Fruit fly (Drosophila melanogaster): ENCODE data around the gene CG5151.

The CG5151 gene

dm6 chr3L:16105528-16105927 is 59.0 kb downstream of the CG5151 start, which contains the start of the genes IntS9 and CG43295 (continued):
- TF ChIP-seq sug (tag; optimal IDR thresholded peaks at IDR 0.05), result no peak
- peak; percentile 76 for TF ChIP-seq Rfx (GFP tag; IDR thresholded peaks at IDR 0.05)
- peak; percentile 84 for TF ChIP-seq CG13775 (GFP tag; optimal IDR thresholded peaks at IDR 0.05)
- peak; percentile 79 to 85 for TF ChIP-seq chif (GFP tag; optimal IDR thresholded peaks at IDR 0.05)
- no peak for TF ChIP-seq ro (GFP tag; IDR thresholded peaks at IDR 0.05)
- TF ChIP-seq CG14014 (GFP tag; IDR thresholded peaks at IDR 0.05), result peak; percentile 71
- TF ChIP-seq da (GFP tag; optimal IDR thresholded peaks at IDR 0.05), result peak; percentile 48
- TF ChIP-seq danr (GFP tag; IDR thresholded peaks at IDR 0.05), result peak; percentile 44
- peak; percentile 83 for TF ChIP-seq CG18476 (GFP tag; optimal IDR thresholded peaks at IDR 0.05)
- peak; percentile 77 for TF ChIP-seq CG33213 (GFP tag; optimal IDR thresholded peaks at IDR 0.05)
- TF ChIP-seq eyg (GFP tag; optimal IDR thresholded peaks at IDR 0.05), result peak; percentile 46
- peak; percentile 80 for TF ChIP-seq Bdp1 (GFP tag; optimal IDR thresholded peaks at IDR 0.05)
- TF ChIP-seq Chrac-16 (GFP tag; optimal IDR thresholded peaks at IDR 0.05), result peak; percentile 89
- peak; percentile 75 for TF ChIP-seq fd96Cb (tag; optimal IDR thresholded peaks at IDR 0.05)
- TF ChIP-seq gcm2 (GFP tag; optimal IDR thresholded peaks at IDR 0.05), result peak; percentile 75
- peak; percentile 39 for TF ChIP-seq CG12299 (tag; optimal IDR thresholded peaks at IDR 0.05)
- peak; percentile 79 for TF ChIP-seq lmd (GFP tag; IDR thresholded peaks at IDR 0.05)
- peak; percentile 48 for TF ChIP-seq Lhr (GFP tag; optimal IDR thresholded peaks at IDR 0.05)
- TF ChIP-seq CG7745 (tag; optimal IDR thresholded peaks at IDR 0.05), result no peak
- TF ChIP-seq unc-4 (GFP tag; IDR thresholded peaks at IDR 0.05; ENCODE audit: partially characterized antibody), result no peak
- TF ChIP-seq slou (GFP tag; optimal IDR thresholded peaks at IDR 0.05), result peak; percentile 67
- peak; percentile 68 for TF ChIP-seq CG6813 (GFP tag; optimal IDR thresholded peaks at IDR 0.05)
- peak; percentile 81 for TF ChIP-seq CG1602 (GFP tag; optimal IDR thresholded peaks at IDR 0.05)
- no peak for TF ChIP-seq CG2129 (GFP tag; IDR thresholded peaks at IDR 0.05; ENCODE audit: partially characterized antibody)
- TF ChIP-seq Ptx1 (GFP tag; IDR thresholded peaks at IDR 0.05), result peak; percentile 88
- TF ChIP-seq pzg (GFP tag; optimal IDR thresholded peaks at IDR 0.05), result peak; percentile 49
- TF ChIP-seq ken (GFP tag; IDR thresholded peaks at IDR 0.05), result peak; percentile 79; the same call in 2 of the 3 replicates
- no peak for TF ChIP-seq Fer2 (tag; optimal IDR thresholded peaks at IDR 0.05)
- TF ChIP-seq CG13894 (tag; optimal IDR thresholded peaks at IDR 0.05), result no peak
- peak; percentile 74 for TF ChIP-seq CG3726 (GFP tag; IDR thresholded peaks at IDR 0.05)
- TF ChIP-seq CG18764 (GFP tag; optimal IDR thresholded peaks at IDR 0.05), result peak; percentile 82
- TF ChIP-seq CG11247 (GFP tag; IDR thresholded peaks at IDR 0.05), result peak; percentile 62
- TF ChIP-seq CG1647 (GFP tag; optimal IDR thresholded peaks at IDR 0.05), result peak; percentile 70
- peak; percentile 85 for TF ChIP-seq Pdp1 (GFP tag; optimal IDR thresholded peaks at IDR 0.05)
- TF ChIP-seq gro (GFP tag; optimal IDR thresholded peaks at IDR 0.05), result no peak
- peak; percentile 82 for TF ChIP-seq Rx (GFP tag; IDR thresholded peaks at IDR 0.05)
- peak; percentile 90 for TF ChIP-seq zfh1 (GFP tag; IDR thresholded peaks at IDR 0.05)
- peak; percentile 72 for TF ChIP-seq CG12236 (GFP tag; optimal IDR thresholded peaks at IDR 0.05)
- TF ChIP-seq klu (GFP tag; IDR thresholded peaks at IDR 0.05), result no peak; the same call in 1 of the 2 replicates
- TF ChIP-seq lov (optimal IDR thresholded peaks at IDR 0.05), result no peak
- peak; percentile 74; the same call in 1 of the 3 replicates for TF ChIP-seq lov (GFP tag; IDR thresholded peaks at IDR 0.05)
- TF ChIP-seq CG2889 (GFP tag; IDR thresholded peaks at IDR 0.05), result peak; percentile 67; the same call in 2 of the 3 replicates
- peak; percentile 84 for TF ChIP-seq H2.0 (GFP tag; IDR thresholded peaks at IDR 0.05)
- no peak for TF ChIP-seq Jarid2 (GFP tag; optimal IDR thresholded peaks at IDR 0.05)
- no peak; the same call in 2 of the 3 replicates for TF ChIP-seq CG17361 (GFP tag; IDR thresholded peaks at IDR 0.05)
- TF ChIP-seq CG17568 (GFP tag; optimal IDR thresholded peaks at IDR 0.05), result no peak
- no peak for TF ChIP-seq D19A (tag; optimal IDR thresholded peaks at IDR 0.05)
- no peak for TF ChIP-seq fru (optimal IDR thresholded peaks at IDR 0.05)
- no peak for TF ChIP-seq CG1529 (GFP tag; optimal IDR thresholded peaks at IDR 0.05)
- no peak for TF ChIP-seq sc (optimal IDR thresholded peaks at IDR 0.05)
- peak; percentile 55 for TF ChIP-seq sc (GFP tag; optimal IDR thresholded peaks at IDR 0.05)
- peak; percentile 39 for TF ChIP-seq HmgD (GFP tag; optimal IDR thresholded peaks at IDR 0.05)
- peak; percentile 80 for TF ChIP-seq al (GFP tag; IDR thresholded peaks at IDR 0.05)
